Worm (Caenorhabditis elegans): ENCODE measurements around the gene cyp-33C12.
A peak's percentile ranks its signal among the peaks of the same experiment; 100 is the strongest.

Gene cyp-33C12

ce11 chrV:2249310-2249709 lies 45.1 kb upstream of the cyp-33C12 start, which contains the start of gene cyp-33C6:
Gene cyp-33C6, minus strand, starts transcription at chrV:2249410.
- no peak for TF ChIP-seq elt-3 (tag; optimal IDR thresholded peaks at IDR 0.05)
- TF ChIP-seq jun-1 (tag; optimal IDR thresholded peaks at IDR 0.05): no peak
- no peak for TF ChIP-seq ceh-82 (tag; optimal IDR thresholded peaks at IDR 0.05)
- no peak for TF ChIP-seq unc-39 (tag; optimal IDR thresholded peaks at IDR 0.05)
- TF ChIP-seq nhr-43 (tag; optimal IDR thresholded peaks at IDR 0.05; ENCODE audit: poor library complexity, severe bottlenecking): no peak
- TF ChIP-seq mml-1 (tag; optimal IDR thresholded peaks at IDR 0.05): no peak
- TF ChIP-seq ceh-16 (tag; optimal IDR thresholded peaks at IDR 0.05): no peak
- TF ChIP-seq nhr-67 (tag; optimal IDR thresholded peaks at IDR 0.05): no peak
- TF ChIP-seq lsy-12 (tag; optimal IDR thresholded peaks at IDR 0.05): no peak
- TF ChIP-seq nhr-28 (tag; optimal IDR thresholded peaks at IDR 0.05): no peak
- no peak for TF ChIP-seq snpc-4 (tag; optimal IDR thresholded peaks at IDR 0.05)
- no peak for TF ChIP-seq mdl-1 (tag; optimal IDR thresholded peaks at IDR 0.05)

ce11 chrV:2244751-2245150 lies 40.6 kb upstream of the cyp-33C12 start, which contains the start of gene cyp-33C5:
Gene cyp-33C5, plus strand, starts transcription at chrV:2245004.
- TF ChIP-seq mdl-1 (tag; optimal IDR thresholded peaks at IDR 0.05) (no peak), pqm-1 (tag; optimal IDR thresholded peaks at IDR 0.05) (peak; percentile 42), ceh-82 (tag; optimal IDR thresholded peaks at IDR 0.05) (no peak), nhr-43 (tag; optimal IDR thresholded peaks at IDR 0.05; ENCODE audit: poor library complexity, severe bottlenecking) (no peak), sea-2 (GFP tag; optimal IDR thresholded peaks at IDR 0.05) (no peak), aly-2 (tag; optimal IDR thresholded peaks at IDR 0.05) (no peak), zag-1 (tag; optimal IDR thresholded peaks at IDR 0.05) (no peak), jun-1 (tag; optimal IDR thresholded peaks at IDR 0.05) (no peak), pha-4 (tag; optimal IDR thresholded peaks at IDR 0.05) (peak; percentile 77), nhr-23 (tag; optimal IDR thresholded peaks at IDR 0.05) (peak; percentile 18), ztf-4 (tag; optimal IDR thresholded peaks at IDR 0.05) (no peak), elt-2 (tag; optimal IDR thresholded peaks at IDR 0.05) (peak; percentile 36), mml-1 (tag; optimal IDR thresholded peaks at IDR 0.05) (no peak), skn-1 (tag; optimal IDR thresholded peaks at IDR 0.05) (no peak), nfya-1 (tag; optimal IDR thresholded peaks at IDR 0.05; ENCODE audit: insufficient read depth) (no peak), nhr-76 (tag; optimal IDR thresholded peaks at IDR 0.05) (no peak), tbx-2 (tag; optimal IDR thresholded peaks at IDR 0.05) (no peak), fkh-2 (tag; optimal IDR thresholded peaks at IDR 0.05) (no peak), snpc-4 (tag; optimal IDR thresholded peaks at IDR 0.05) (no peak), ceh-28 (tag; optimal IDR thresholded peaks at IDR 0.05) (peak; percentile 46)

ce11 chrV:2242630-2243029 lies 38.4 kb upstream of the cyp-33C12 start, which contains the start of gene cyp-33C3:
Gene cyp-33C3, plus strand, starts transcription at chrV:2242778.
- TF ChIP-seq elt-2 (tag; optimal IDR thresholded peaks at IDR 0.05): peak; percentile 18
- TF ChIP-seq nhr-11 (tag; optimal IDR thresholded peaks at IDR 0.05): no peak
- no peak for TF ChIP-seq ztf-4 (tag; optimal IDR thresholded peaks at IDR 0.05)
- no peak for TF ChIP-seq nhr-12 (tag; optimal IDR thresholded peaks at IDR 0.05)

ce11 chrV:2238012-2238411 lies 33.8 kb upstream of the cyp-33C12 start:
- no peak for TF ChIP-seq ceh-16 (tag; optimal IDR thresholded peaks at IDR 0.05)
- TF ChIP-seq pha-4 (tag; optimal IDR thresholded peaks at IDR 0.05): peak; percentile 57
- no peak for TF ChIP-seq elt-3 (tag; optimal IDR thresholded peaks at IDR 0.05)
- no peak for TF ChIP-seq nfya-1 (tag; optimal IDR thresholded peaks at IDR 0.05; ENCODE audit: insufficient read depth)
- peak; percentile 26 for TF ChIP-seq elt-2 (tag; optimal IDR thresholded peaks at IDR 0.05)
- peak; percentile 8 for TF ChIP-seq pqm-1 (tag; optimal IDR thresholded peaks at IDR 0.05)

ce11 chrV:2235848-2236247 lies 31.6 kb upstream of the cyp-33C12 start, which contains the start of gene cyp-33C4:
Gene cyp-33C4, plus strand, starts transcription at chrV:2236140.
- TF ChIP-seq mdl-1 (tag; optimal IDR thresholded peaks at IDR 0.05): no peak
- no peak for TF ChIP-seq fos-1 (tag; optimal IDR thresholded peaks at IDR 0.05)
- TF ChIP-seq nhr-23 (tag; optimal IDR thresholded peaks at IDR 0.05): no peak
- TF ChIP-seq unc-39 (tag; optimal IDR thresholded peaks at IDR 0.05): no peak
- no peak for TF ChIP-seq skn-1 (tag; optimal IDR thresholded peaks at IDR 0.05)
- TF ChIP-seq zag-1 (tag; optimal IDR thresholded peaks at IDR 0.05): no peak
- TF ChIP-seq egl-5 (tag; optimal IDR thresholded peaks at IDR 0.05): no peak
- no peak for TF ChIP-seq lsy-12 (tag; optimal IDR thresholded peaks at IDR 0.05)
- no peak for TF ChIP-seq lin-15B (tag; optimal IDR thresholded peaks at IDR 0.05)
- no peak for TF ChIP-seq R02D3.7 (tag; optimal IDR thresholded peaks at IDR 0.05)
- no peak for TF ChIP-seq tbx-2 (tag; optimal IDR thresholded peaks at IDR 0.05)
- no peak for TF ChIP-seq nhr-237 (tag; optimal IDR thresholded peaks at IDR 0.05)
- no peak for TF ChIP-seq nhr-43 (tag; optimal IDR thresholded peaks at IDR 0.05; ENCODE audit: poor library complexity, severe bottlenecking)
- TF ChIP-seq ceh-9 (tag; optimal IDR thresholded peaks at IDR 0.05): no peak
- TF ChIP-seq elt-1 (tag; optimal IDR thresholded peaks at IDR 0.05): no peak
- peak; percentile 25 for TF ChIP-seq jun-1 (tag; optimal IDR thresholded peaks at IDR 0.05)
- no peak for TF ChIP-seq ceh-82 (tag; optimal IDR thresholded peaks at IDR 0.05)
- TF ChIP-seq mml-1 (tag; optimal IDR thresholded peaks at IDR 0.05): no peak
- no peak for TF ChIP-seq unc-62 (GFP tag; optimal IDR thresholded peaks at IDR 0.05)
- TF ChIP-seq lin-39 (tag; optimal IDR thresholded peaks at IDR 0.05): no peak
- no peak for TF ChIP-seq ztf-11 (tag; optimal IDR thresholded peaks at IDR 0.05)
- TF ChIP-seq fkh-2 (tag; optimal IDR thresholded peaks at IDR 0.05): no peak
- TF ChIP-seq nhr-25 (tag; optimal IDR thresholded peaks at IDR 0.05): no peak
- TF ChIP-seq ceh-28 (tag; optimal IDR thresholded peaks at IDR 0.05): no peak
- TF ChIP-seq hmg-11 (tag; optimal IDR thresholded peaks at IDR 0.05): peak; percentile 47
- peak; percentile 38 for TF ChIP-seq nfya-1 (tag; optimal IDR thresholded peaks at IDR 0.05; ENCODE audit: insufficient read depth)
- no peak for TF ChIP-seq daf-12 (tag; optimal IDR thresholded peaks at IDR 0.05)
- TF ChIP-seq nhr-76 (tag; optimal IDR thresholded peaks at IDR 0.05): no peak
- TF ChIP-seq elt-3 (tag; optimal IDR thresholded peaks at IDR 0.05): no peak
- no peak for TF ChIP-seq nhr-77 (tag; optimal IDR thresholded peaks at IDR 0.05)
- TF ChIP-seq pha-4 (tag; optimal IDR thresholded peaks at IDR 0.05): peak; percentile 39
